Fruit fly (Drosophila melanogaster) whole organism, embryonic: ENCODE data around the gene dbe.

ENCODE experiments used
- Abd-B ChIP-seq: fragments of 200-800 bp; sonication (Bioruptor generic); optimal IDR thresholded peaks from 2 replicates; lab custom pipeline; 2018; ENCODE audit warnings: missing biosample characterization, mild to moderate bottlenecking, missing genetic modification characterization, moderate library complexity
- Aef1 ChIP-seq: fragments of 200-800 bp; sonication (Bioruptor generic); IDR thresholded peaks from 3 replicates; pipeline ENCODE4 v1.3.6; 2022; ENCODE audit warnings: missing biosample characterization, missing genetic modification characterization
- Bgb ChIP-seq: fragments of 200-800 bp; sonication (Bioruptor generic); IDR thresholded peaks from 2 replicates; pipeline ENCODE4 v1.3.6; 2022; ENCODE audit warnings: missing biosample characterization, missing genetic modification characterization; ENCODE audit not compliant: partially characterized antibody
- CG10462 ChIP-seq: fragments of 200-800 bp; sonication (Bioruptor generic); optimal IDR thresholded peaks from 2 replicates; lab custom pipeline; 2016; ENCODE audit warnings: missing biosample characterization, missing genetic modification characterization
- CG12071 ChIP-seq: fragments of 200-800 bp; sonication (Bioruptor generic); optimal IDR thresholded peaks from 3 replicates; lab custom pipeline; 2018; ENCODE audit warnings: missing biosample characterization, mild to moderate bottlenecking, missing genetic modification characterization
- CG12104 ChIP-seq: fragments of 200-800 bp; sonication (Bioruptor generic); optimal IDR thresholded peaks from 3 replicates; lab custom pipeline; 2016; ENCODE audit warnings: missing biosample characterization, missing genetic modification characterization
- CG12299 ChIP-seq: fragments of 200-800 bp; sonication (Bioruptor generic); optimal IDR thresholded peaks from 2 replicates; lab custom pipeline; 2018; ENCODE audit warnings: missing biosample characterization, mild to moderate bottlenecking, missing genetic modification characterization
- CG13123 ChIP-seq: fragments of 200-800 bp; sonication (Bioruptor generic); optimal IDR thresholded peaks from 2 replicates; lab custom pipeline; 2016; ENCODE audit warnings: missing biosample characterization, missing genetic modification characterization
- CG14710 ChIP-seq: fragments of 200-800 bp; sonication (Bioruptor generic); optimal IDR thresholded peaks from 3 replicates; lab custom pipeline; 2019; ENCODE audit warnings: missing biosample characterization, mild to moderate bottlenecking, missing genetic modification characterization, moderate library complexity
- CG15269 ChIP-seq: fragments of 200-800 bp; sonication (Bioruptor generic); optimal IDR thresholded peaks from 2 replicates; lab custom pipeline; 2018; ENCODE audit warnings: missing biosample characterization, mild to moderate bottlenecking, missing genetic modification characterization, moderate library complexity
- CG1602 ChIP-seq: fragments of 200-800 bp; sonication (Bioruptor generic); optimal IDR thresholded peaks from 3 replicates; lab custom pipeline; 2016; ENCODE audit warnings: missing biosample characterization, missing genetic modification characterization
- CG2120 ChIP-seq: fragments of 200-800 bp; sonication (Bioruptor generic); optimal IDR thresholded peaks from 3 replicates; lab custom pipeline; 2016; ENCODE audit warnings: missing biosample characterization, missing genetic modification characterization
- CG2889 ChIP-seq: fragments of 200-800 bp; sonication (Bioruptor generic); IDR thresholded peaks from 3 replicates; pipeline ENCODE4 v1.3.6; 2022; ENCODE audit warnings: missing biosample characterization, missing genetic modification characterization
- CG31365 ChIP-seq: fragments of 200-800 bp; sonication (Bioruptor generic); optimal IDR thresholded peaks from 2 replicates; lab custom pipeline; 2018; ENCODE audit warnings: missing biosample characterization, mild to moderate bottlenecking, missing genetic modification characterization
- CG32772 ChIP-seq: fragments of 200-800 bp; sonication (Bioruptor generic); IDR thresholded peaks from 2 replicates; pipeline ENCODE4 v1.3.6; 2022; ENCODE audit warnings: missing biosample characterization, missing genetic modification characterization
- CG3838 ChIP-seq: fragments of 200-800 bp; sonication (Bioruptor generic); optimal IDR thresholded peaks from 3 replicates; lab custom pipeline; 2016; ENCODE audit warnings: missing biosample characterization, missing genetic modification characterization
- CG4707 ChIP-seq: fragments of 200-800 bp; sonication (Bioruptor generic); optimal IDR thresholded peaks from 2 replicates; lab custom pipeline; 2018; ENCODE audit warnings: missing biosample characterization, mild to moderate bottlenecking, missing genetic modification characterization, moderate library complexity
- CG6175 ChIP-seq: fragments of 200-800 bp; sonication (Bioruptor generic); IDR thresholded peaks from 3 replicates; pipeline ENCODE4 v1.3.6; 2022; ENCODE audit warnings: missing biosample characterization, missing genetic modification characterization
- CG6272 ChIP-seq: fragments of 200-800 bp; sonication (Bioruptor generic); IDR thresholded peaks from 2 replicates; pipeline ENCODE4 v1.3.6; 2022; ENCODE audit warnings: missing biosample characterization, missing genetic modification characterization
- CG6689 ChIP-seq: fragments of 200-800 bp; sonication (Bioruptor generic); IDR thresholded peaks from 2 replicates; pipeline ENCODE4 v1.3.6; 2022; ENCODE audit warnings: missing biosample characterization, missing genetic modification characterization
- CG6791 ChIP-seq: fragments of 200-800 bp; sonication (Bioruptor generic); IDR thresholded peaks from 3 replicates; pipeline ENCODE4 v1.3.6; 2022; ENCODE audit warnings: missing biosample characterization, missing genetic modification characterization; ENCODE audit not compliant: partially characterized antibody
- H15 ChIP-seq: fragments of 200-800 bp; sonication (Bioruptor generic); IDR thresholded peaks from 3 replicates; pipeline ENCODE4 v1.3.6; 2022; ENCODE audit warnings: missing biosample characterization, missing genetic modification characterization
- Kr ChIP-seq: fragments of 200-800 bp; sonication (Bioruptor generic); optimal IDR thresholded peaks from 2 replicates; lab custom pipeline; 2017; ENCODE audit warnings: missing biosample characterization, mild to moderate bottlenecking, missing genetic modification characterization
- Rx ChIP-seq: fragments of 200-800 bp; sonication (Bioruptor generic); IDR thresholded peaks from 2 replicates; pipeline ENCODE4 v1.3.6; 2022; ENCODE audit warnings: missing biosample characterization, missing genetic modification characterization
- Sry-β ChIP-seq: fragments of 200-800 bp; sonication (Bioruptor generic); optimal IDR thresholded peaks from 2 replicates; lab custom pipeline; 2018; ENCODE audit warnings: missing biosample characterization, mild to moderate bottlenecking, missing genetic modification characterization, moderate library complexity
- Trl ChIP-seq, 3 experiments: fragments of >200 bp in 2 of 3; fragments of 200-800 bp in 1 of 3; sonication (Bioruptor generic) in 1 of 3; optimal IDR thresholded peaks; 2 replicates in 1 of 3; 3 replicates in 2 of 3; lab custom pipeline; 2016 to 2017; ENCODE audit warnings: missing biosample characterization in 1 of 3, missing genetic modification characterization in 1 of 3
- Xbp1 ChIP-seq: fragments of 200-800 bp; sonication (Bioruptor generic); optimal IDR thresholded peaks from 3 replicates; lab custom pipeline; 2016; ENCODE audit warnings: missing biosample characterization, mild to moderate bottlenecking, missing genetic modification characterization
- ab ChIP-seq: fragments of 200-800 bp; sonication (Bioruptor generic); optimal IDR thresholded peaks from 2 replicates; lab custom pipeline; 2016; ENCODE audit warnings: missing biosample characterization, missing genetic modification characterization
- ara ChIP-seq: fragments of 200-800 bp; sonication (Bioruptor generic); IDR thresholded peaks from 2 replicates; pipeline ENCODE4 v1.3.6; 2022; ENCODE audit warnings: missing biosample characterization, missing genetic modification characterization
- bsh ChIP-seq, 2 experiments: fragments of 200-800 bp; sonication (Bioruptor generic); optimal IDR thresholded peaks; 2 replicates each; lab custom pipeline; 2017 to 2018; ENCODE audit warnings: mild to moderate bottlenecking in 2 of 2, missing biosample characterization in 2 of 2, missing genetic modification characterization in 2 of 2, moderate library complexity in 1 of 2
- chinmo ChIP-seq: fragments of 200-800 bp; sonication (Bioruptor generic); IDR thresholded peaks from 4 replicates; pipeline ENCODE4 v1.3.6; 2022; ENCODE audit warnings: missing biosample characterization, missing genetic modification characterization; ENCODE audit not compliant: partially characterized antibody
- ci ChIP-seq: fragments of 200-800 bp; sonication (Bioruptor generic); IDR thresholded peaks from 3 replicates; pipeline ENCODE4 v1.3.6; 2022; ENCODE audit warnings: missing biosample characterization, missing genetic modification characterization
- dati ChIP-seq: fragments of 200-800 bp; sonication (Bioruptor generic); IDR thresholded peaks from 2 replicates; pipeline ENCODE4 v1.3.6; 2022; ENCODE audit warnings: missing biosample characterization, missing genetic modification characterization
- dmrt99B ChIP-seq: fragments of 200-800 bp; sonication (Bioruptor generic); optimal IDR thresholded peaks from 2 replicates; lab custom pipeline; 2018; ENCODE audit warnings: missing biosample characterization, mild to moderate bottlenecking, missing genetic modification characterization, moderate library complexity
- en ChIP-seq: fragments of 200-800 bp; sonication (Bioruptor generic); optimal IDR thresholded peaks from 2 replicates; lab custom pipeline; 2016; ENCODE audit warnings: missing biosample characterization, missing genetic modification characterization
- fu2 ChIP-seq: fragments of 200-800 bp; sonication (Bioruptor generic); optimal IDR thresholded peaks from 2 replicates; lab custom pipeline; 2016; ENCODE audit warnings: missing biosample characterization, missing genetic modification characterization
- gcm2 ChIP-seq: fragments of 200-800 bp; sonication (Bioruptor generic); optimal IDR thresholded peaks from 2 replicates; lab custom pipeline; 2016; ENCODE audit warnings: missing biosample characterization, missing genetic modification characterization
- hth ChIP-seq: fragments of >200 bp; optimal IDR thresholded peaks from 2 replicates; lab custom pipeline; 2017; ENCODE audit warnings: inconsistent platforms
- inv ChIP-seq: fragments of 200-800 bp; sonication (Bioruptor generic); IDR thresholded peaks from 2 replicates; pipeline ENCODE4 v1.3.6; 2022; ENCODE audit warnings: missing biosample characterization, missing genetic modification characterization; ENCODE audit not compliant: partially characterized antibody
- jigr1 ChIP-seq: fragments of 200-800 bp; sonication (Bioruptor generic); IDR thresholded peaks from 3 replicates; pipeline ENCODE4 v1.3.6; 2022; ENCODE audit warnings: missing biosample characterization, missing genetic modification characterization
- nom ChIP-seq: fragments of 200-800 bp; sonication (Bioruptor generic); optimal IDR thresholded peaks from 2 replicates; lab custom pipeline; 2017; ENCODE audit warnings: missing biosample characterization, missing genetic modification characterization, mild to moderate bottlenecking, moderate library complexity, missing genetic modification reagents
- oc ChIP-seq: fragments of 200-800 bp; sonication (Bioruptor generic); optimal IDR thresholded peaks from 2 replicates; lab custom pipeline; 2018; ENCODE audit warnings: missing biosample characterization, mild to moderate bottlenecking, missing genetic modification characterization, moderate library complexity
- phol ChIP-seq: fragments of 200-800 bp; sonication (Bioruptor generic); optimal IDR thresholded peaks from 3 replicates; lab custom pipeline; 2018; ENCODE audit warnings: missing biosample characterization, mild to moderate bottlenecking, missing genetic modification characterization, moderate library complexity
- pum ChIP-seq: fragments of 200-800 bp; sonication (Bioruptor generic); optimal IDR thresholded peaks from 2 replicates; lab custom pipeline; 2016; ENCODE audit warnings: missing biosample characterization, missing genetic modification characterization
- run ChIP-seq: fragments of 200-800 bp; sonication (Bioruptor generic); optimal IDR thresholded peaks from 3 replicates; lab custom pipeline; 2018; ENCODE audit warnings: missing biosample characterization, mild to moderate bottlenecking, missing genetic modification characterization
- sens-2 ChIP-seq: fragments of 200-800 bp; sonication (Bioruptor generic); IDR thresholded peaks from 2 replicates; pipeline ENCODE4 v1.3.6; 2022; ENCODE audit warnings: missing biosample characterization, missing genetic modification characterization
- tio ChIP-seq: fragments of 200-800 bp; sonication (Bioruptor generic); optimal IDR thresholded peaks from 2 replicates; lab custom pipeline; 2017; ENCODE audit warnings: missing biosample characterization, missing genetic modification characterization, inconsistent platforms
- tup ChIP-seq: fragments of 200-800 bp; sonication (Bioruptor generic); optimal IDR thresholded peaks from 2 replicates; lab custom pipeline; 2016; ENCODE audit warnings: missing biosample characterization, mild to moderate bottlenecking, missing genetic modification characterization, moderate library complexity
- tx ChIP-seq: fragments of 200-800 bp; sonication (Bioruptor generic); optimal IDR thresholded peaks from 2 replicates; lab custom pipeline; 2016; ENCODE audit warnings: missing biosample characterization, missing genetic modification characterization

Gene dbe

dm6 chr2L:819315-820032 lies 50.2 kb downstream of the dbe start, which contains the start of the genes PGAP2 and Clp (continued):
- TF ChIP-seq jigr1 (GFP tag; lab: Robert Waterston, UW) (no peak), CG32772 (GFP tag; lab: Robert Waterston, UW) (peak; percentile 76), Abd-B (GFP tag; lab: Kevin White, UChicago) (peak; percentile 79), CG10462 (GFP tag; lab: Kevin White, UChicago) (no peak), inv (GFP tag; lab: Robert Waterston, UW) (no peak), Bgb (GFP tag; lab: Robert Waterston, UW) (no peak), CG3838 (no peak), Rx (GFP tag; lab: Robert Waterston, UW) (peak; percentile 52; the same call in 1 of the 2 replicates), ab (GFP tag; lab: Kevin White, UChicago) (no peak), Trl (optimal IDR thresholded peaks at IDR 0.05; lab: Kevin White, UChicago) (no peak), Trl (GFP tag; optimal IDR thresholded peaks at IDR 0.05; lab: Kevin White, UChicago) (no peak), CG6272 (GFP tag; lab: Robert Waterston, UW) (peak; percentile 62), CG4707 (GFP tag; lab: Kevin White, UChicago) (no peak), Sry-β (GFP tag; lab: Kevin White, UChicago) (peak; percentile 99), chinmo (no peak), Aef1 (GFP tag; lab: Robert Waterston, UW) (peak; percentile 82), nom (GFP tag; lab: Kevin White, UChicago) (peak; percentile 3), CG31365 (tag; lab: Kevin White, UChicago) (no peak), H15 (peak; percentile 73), ci (GFP tag; lab: Robert Waterston, UW) (peak; percentile 69; the same call in 2 of the 3 replicates), CG2889 (GFP tag; lab: Robert Waterston, UW) (peak; percentile 59; the same call in 2 of the 3 replicates), CG1602 (GFP tag; lab: Kevin White, UChicago) (peak; percentile 79), pum (GFP tag; lab: Kevin White, UChicago) (peak; percentile 63), gcm2 (GFP tag; lab: Kevin White, UChicago) (no peak), en (GFP tag; lab: Kevin White, UChicago) (no peak), tx (GFP tag; lab: Kevin White, UChicago) (no peak), CG6175 (GFP tag; lab: Robert Waterston, UW) (peak; percentile 45; the same call in 1 of the 3 replicates), CG12071 (GFP tag; lab: Kevin White, UChicago) (no peak), sens-2 (GFP tag; lab: Robert Waterston, UW) (0 out of 2 replicates have a peak, but pooled peaks have one; percentile 7), fu2 (peak; percentile 11), Kr (GFP tag; lab: Kevin White, UChicago) (no peak), CG14710 (tag; lab: Kevin White, UChicago) (peak; percentile 84), CG12299 (tag; lab: Kevin White, UChicago) (peak; percentile 45), tio (no peak), CG6689 (GFP tag; lab: Robert Waterston, UW) (peak; percentile 76), Xbp1 (GFP tag; lab: Kevin White, UChicago) (peak; percentile 81), CG15269 (peak; percentile 77), dati (no peak), hth (no peak), dmrt99B (tag; lab: Kevin White, UChicago) (no peak), CG2120 (GFP tag; lab: Kevin White, UChicago) (peak; percentile 84), phol (tag; lab: Kevin White, UChicago) (peak; percentile 85), oc (peak; percentile 38), ara (GFP tag; lab: Robert Waterston, UW) (peak; percentile 64; the same call in 1 of the 2 replicates), CG12104 (peak; percentile 79), bsh (GFP tag; optimal IDR thresholded peaks at IDR 0.05; lab: Kevin White, UChicago) (peak in 1 of 2 experiments; percentile 72), CG6791 (GFP tag; lab: Robert Waterston, UW) (no peak), tup (GFP tag; lab: Kevin White, UChicago) (peak; percentile 13), CG13123 (peak; percentile 38), run (no peak)
